Worm (Caenorhabditis elegans) whole organism, L2 larva: Measurements from ENCODE around the gene srsx-17.

ENCODE experiments used
- R02D3.7 ChIP-seq: fragments of 150-350 bp; optimal IDR thresholded peaks from 2 replicates; lab custom pipeline; 2014; ENCODE audit warnings: missing biosample characterization, missing genetic modification characterization
- ama-1 ChIP-seq: fragments of 150-350 bp; optimal IDR thresholded peaks from 2 replicates; lab custom pipeline; 2018; ENCODE audit warnings: inconsistent platforms
- ceh-16 ChIP-seq: fragments of 150-350 bp; optimal IDR thresholded peaks from 2 replicates; lab custom pipeline; 2014; ENCODE audit warnings: missing biosample characterization, missing genetic modification characterization
- egl-27 ChIP-seq: sonication (generic microtip); optimal IDR thresholded peaks from 3 replicates; lab custom pipeline; 2017; ENCODE audit warnings: missing biosample characterization, missing genetic modification reagents, missing genetic modification characterization
- fos-1 ChIP-seq: fragments of 150-350 bp; optimal IDR thresholded peaks from 2 replicates; lab custom pipeline; 2014; ENCODE audit warnings: missing biosample characterization, missing genetic modification characterization
- lin-11 ChIP-seq: fragments of 150-350 bp; sonication (generic microtip); optimal IDR thresholded peaks from 2 replicates; lab custom pipeline; 2014; ENCODE audit warnings: missing biosample characterization, missing genetic modification characterization, inconsistent platforms, mixed read lengths
- nhr-21 ChIP-seq: fragments of 150-350 bp; optimal IDR thresholded peaks from 2 replicates; lab custom pipeline; 2014; ENCODE audit warnings: missing biosample characterization, missing genetic modification characterization
- nhr-23 ChIP-seq: fragments of 150-350 bp; optimal IDR thresholded peaks from 2 replicates; lab custom pipeline; 2014; ENCODE audit warnings: missing biosample characterization, missing genetic modification reagents, missing genetic modification characterization
- nhr-25 ChIP-seq: fragments of 150-350 bp; sonication (generic microtip); optimal IDR thresholded peaks from 3 replicates; lab custom pipeline; 2014; ENCODE audit warnings: missing biosample characterization, missing genetic modification characterization
- nhr-6 ChIP-seq: fragments of 150-350 bp; optimal IDR thresholded peaks from 2 replicates; lab custom pipeline; 2014; ENCODE audit warnings: missing biosample characterization, missing genetic modification characterization
- peb-1 ChIP-seq: fragments of 150-350 bp; optimal IDR thresholded peaks from 2 replicates; lab custom pipeline; 2014; ENCODE audit warnings: missing biosample characterization, missing genetic modification characterization
- sem-4 ChIP-seq: fragments of 150-350 bp; optimal IDR thresholded peaks from 2 replicates; lab custom pipeline; 2014; ENCODE audit warnings: missing biosample characterization, missing genetic modification reagents, missing genetic modification characterization
- skn-1 ChIP-seq: sonication (generic microtip); optimal IDR thresholded peaks from 2 replicates; lab custom pipeline; 2017; ENCODE audit warnings: missing biosample characterization, missing genetic modification characterization
- sma-9 ChIP-seq, 2 experiments: fragments of 150-350 bp in 1 of 2; sonication (generic microtip) in 1 of 2; optimal IDR thresholded peaks; 2 replicates each; lab custom pipeline; 2014 to 2016; ENCODE audit warnings: missing genetic modification characterization in 2 of 2, mild to moderate bottlenecking in 1 of 2, missing biosample characterization in 1 of 2, missing compliant biosample characterization in 1 of 2, missing genetic modification reagents in 1 of 2, moderate library complexity in 1 of 2
- unc-55 ChIP-seq: fragments of 150-350 bp; sonication (generic microtip); optimal IDR thresholded peaks from 3 replicates; lab custom pipeline; 2014; ENCODE audit warnings: missing biosample characterization, missing genetic modification reagents, missing genetic modification characterization
- ztf-4 ChIP-seq: fragments of 150-350 bp; optimal IDR thresholded peaks from 2 replicates; lab custom pipeline; 2014; ENCODE audit warnings: missing biosample characterization, missing genetic modification characterization

srsx-17 gene

DNA sequence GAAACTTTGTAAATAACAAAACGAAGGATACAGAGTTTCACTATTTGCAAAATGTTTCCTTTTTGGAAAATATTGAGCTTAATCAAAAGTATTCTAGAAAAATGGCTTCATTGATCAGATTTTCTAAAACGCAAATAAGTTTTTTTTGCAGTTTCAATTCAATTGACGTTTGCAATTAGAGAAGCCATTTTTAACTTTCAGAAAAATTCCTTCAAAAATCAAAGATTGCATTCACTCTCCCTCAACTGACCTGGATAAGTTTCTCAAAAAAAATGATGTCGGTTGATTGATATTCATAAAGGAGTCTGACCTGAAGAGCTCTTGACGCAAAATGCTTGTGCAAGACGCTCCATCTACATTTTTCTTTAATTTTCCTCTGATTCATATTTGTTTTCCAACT, 46.3 kb downstream of the srsx-17 start:
- no peak for TF ChIP-seq ceh-16
- TF ChIP-seq ama-1 (lab: Kevin White, UChicago): no peak
- TF ChIP-seq lin-11 (tag; lab: Kevin White, UChicago): no peak
- TF ChIP-seq sma-9 (GFP tag; optimal IDR thresholded peaks at IDR 0.05; lab: Kevin White, UChicago): no peak
- TF ChIP-seq sma-9 (tag; optimal IDR thresholded peaks at IDR 0.05; lab: Kevin White, UChicago): no peak
- TF ChIP-seq fos-1: no peak
- no peak for TF ChIP-seq nhr-21 (tag; lab: Kevin White, UChicago)
- no peak for TF ChIP-seq ztf-4
- TF ChIP-seq nhr-23 (tag; lab: Kevin White, UChicago): no peak
- TF ChIP-seq nhr-25 (tag; lab: Kevin White, UChicago): no peak
- TF ChIP-seq peb-1 (tag; lab: Kevin White, UChicago): no peak
- no peak for TF ChIP-seq egl-27 (tag; lab: Kevin White, UChicago)

DNA sequence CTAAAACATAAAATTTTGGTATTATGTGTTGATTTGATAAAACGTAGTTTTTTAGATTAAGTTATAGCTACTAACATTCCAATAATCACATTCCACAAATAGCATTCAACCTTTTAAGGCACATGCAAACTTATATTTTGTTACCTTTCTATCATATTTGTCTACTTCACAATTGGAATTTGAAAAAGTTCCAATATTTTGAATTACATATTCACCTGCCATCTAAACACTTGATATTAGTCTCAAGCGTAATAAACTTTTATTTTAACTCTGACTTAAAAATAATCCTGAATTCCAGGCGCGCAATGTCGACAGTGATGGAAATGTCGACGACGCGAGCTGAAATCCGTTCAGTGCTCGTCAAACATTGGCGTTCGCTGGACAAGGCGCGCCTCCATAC, 48.3 kb downstream of the srsx-17 start, which contains the start of gene acy-2:
acy-2 (plus strand) TSS at position 301 of the 400 bp plus-strand sequence.
- no peak for TF ChIP-seq sem-4 (tag; lab: Kevin White, UChicago)
- no peak for TF ChIP-seq unc-55
- no peak for TF ChIP-seq sma-9 (GFP tag; optimal IDR thresholded peaks at IDR 0.05; lab: Kevin White, UChicago)
- TF ChIP-seq sma-9 (tag; optimal IDR thresholded peaks at IDR 0.05; lab: Kevin White, UChicago): no peak
- TF ChIP-seq nhr-6 (tag; lab: Kevin White, UChicago): no peak
- TF ChIP-seq skn-1: no peak
- TF ChIP-seq R02D3.7: no peak
- TF ChIP-seq ztf-4: no peak
- no peak for TF ChIP-seq peb-1 (tag; lab: Kevin White, UChicago)
- TF ChIP-seq ama-1 (lab: Kevin White, UChicago): no peak
